Fruit fly (Drosophila melanogaster) whole organism, embryonic: ENCODE data around the gene Eig71Eg.

Experiments used
- Adf1 ChIP-seq: fragments of 200-800 bp; sonication (Bioruptor generic); IDR thresholded peaks from 2 replicates; pipeline ENCODE4 v1.3.6; 2022; ENCODE audit warnings: missing biosample characterization, missing genetic modification characterization
- B-H2 ChIP-seq: fragments of 200-800 bp; sonication (Bioruptor generic); optimal IDR thresholded peaks from 2 replicates; lab custom pipeline; 2018; ENCODE audit warnings: missing biosample characterization, mild to moderate bottlenecking, missing genetic modification characterization
- Bteb2 ChIP-seq: fragments of 200-800 bp; sonication (Bioruptor generic); optimal IDR thresholded peaks from 2 replicates; lab custom pipeline; 2016; ENCODE audit warnings: missing biosample characterization, missing genetic modification characterization
- C15 ChIP-seq: fragments of 200-800 bp; sonication (Bioruptor generic); IDR thresholded peaks from 3 replicates; pipeline ENCODE4 v1.3.6; 2022; ENCODE audit warnings: missing biosample characterization, missing genetic modification characterization
- CG10321 ChIP-seq: fragments of 200-800 bp; sonication (Bioruptor generic); IDR thresholded peaks from 2 replicates; pipeline ENCODE4 v1.3.6; 2022; ENCODE audit warnings: missing biosample characterization, missing genetic modification characterization
- CG11398 ChIP-seq: fragments of 200-800 bp; sonication (Bioruptor generic); optimal IDR thresholded peaks from 2 replicates; lab custom pipeline; 2016; ENCODE audit warnings: missing biosample characterization, missing genetic modification characterization
- CG12942 ChIP-seq: fragments of 200-800 bp; sonication (Bioruptor generic); optimal IDR thresholded peaks from 3 replicates; lab custom pipeline; 2016; ENCODE audit warnings: missing biosample characterization, missing genetic modification characterization
- CG13775 ChIP-seq: fragments of 200-800 bp; sonication (Bioruptor generic); optimal IDR thresholded peaks from 3 replicates; lab custom pipeline; 2017; ENCODE audit warnings: missing biosample characterization, mild to moderate bottlenecking, missing genetic modification characterization
- CG14667 ChIP-seq: fragments of 200-800 bp; sonication (Bioruptor generic); IDR thresholded peaks from 2 replicates; pipeline ENCODE4 v1.3.6; 2022; ENCODE audit warnings: missing biosample characterization, missing genetic modification characterization
- CG16863 ChIP-seq: fragments of 200-800 bp; sonication (Bioruptor generic); optimal IDR thresholded peaks from 3 replicates; lab custom pipeline; 2016; ENCODE audit warnings: missing biosample characterization, missing genetic modification characterization
- CG17385 ChIP-seq: fragments of 200-800 bp; sonication (Bioruptor generic); optimal IDR thresholded peaks from 3 replicates; lab custom pipeline; 2018; ENCODE audit warnings: missing biosample characterization, mild to moderate bottlenecking, missing genetic modification characterization
- CG18262 ChIP-seq: fragments of 200-800 bp; optimal IDR thresholded peaks from 3 replicates; lab custom pipeline; 2019; ENCODE audit warnings: missing biosample characterization, mild to moderate bottlenecking, missing genetic modification characterization, moderate library complexity
- CG2199 ChIP-seq: fragments of 200-800 bp; sonication (Bioruptor generic); IDR thresholded peaks from 3 replicates; pipeline ENCODE4 v1.3.6; 2022; ENCODE audit warnings: missing biosample characterization, missing genetic modification characterization
- CG2889 ChIP-seq: fragments of 200-800 bp; sonication (Bioruptor generic); IDR thresholded peaks from 3 replicates; pipeline ENCODE4 v1.3.6; 2022; ENCODE audit warnings: missing biosample characterization, missing genetic modification characterization
- CG31365 ChIP-seq: fragments of 200-800 bp; sonication (Bioruptor generic); optimal IDR thresholded peaks from 2 replicates; lab custom pipeline; 2018; ENCODE audit warnings: missing biosample characterization, mild to moderate bottlenecking, missing genetic modification characterization
- CG31441 ChIP-seq: fragments of 200-800 bp; sonication (Bioruptor generic); IDR thresholded peaks from 2 replicates; pipeline ENCODE4 v1.3.6; 2022; ENCODE audit warnings: missing biosample characterization, missing genetic modification characterization
- CG32767 ChIP-seq: fragments of 200-800 bp; sonication (Bioruptor generic); IDR thresholded peaks from 2 replicates; pipeline ENCODE4 v1.3.6; 2022; ENCODE audit warnings: missing biosample characterization, missing genetic modification characterization
- CG33557 ChIP-seq: fragments of 200-800 bp; sonication (Bioruptor generic); optimal IDR thresholded peaks from 2 replicates; lab custom pipeline; 2019; ENCODE audit warnings: missing biosample characterization, mild to moderate bottlenecking, missing genetic modification characterization, moderate library complexity
- CG43689 ChIP-seq: fragments of 200-800 bp; sonication (Bioruptor generic); IDR thresholded peaks from 2 replicates; pipeline ENCODE4 v1.3.6; 2022; ENCODE audit warnings: missing biosample characterization, missing genetic modification characterization
- CG6813 ChIP-seq: fragments of 200-800 bp; sonication (Bioruptor generic); optimal IDR thresholded peaks from 2 replicates; lab custom pipeline; 2017; ENCODE audit warnings: missing biosample characterization, missing genetic modification characterization, mild to moderate bottlenecking, moderate library complexity, missing genetic modification reagents
- CG7839 ChIP-seq: fragments of 200-800 bp; sonication (Bioruptor generic); optimal IDR thresholded peaks from 3 replicates; lab custom pipeline; 2018; ENCODE audit warnings: missing biosample characterization, mild to moderate bottlenecking, missing genetic modification characterization, moderate library complexity
- CG9437 ChIP-seq: fragments of 200-800 bp; sonication (Bioruptor generic); optimal IDR thresholded peaks from 2 replicates; lab custom pipeline; 2018; ENCODE audit warnings: missing biosample characterization, mild to moderate bottlenecking, missing genetic modification characterization
- CTCF ChIP-seq: fragments of 200-800 bp; sonication (Bioruptor generic); optimal IDR thresholded peaks from 2 replicates; lab custom pipeline; 2017; ENCODE audit warnings: missing biosample characterization, mild to moderate bottlenecking, missing genetic modification characterization, moderate library complexity
- CoRest ChIP-seq: fragments of 200-800 bp; sonication (Bioruptor generic); optimal IDR thresholded peaks from 3 replicates; lab custom pipeline; 2018; ENCODE audit warnings: missing biosample characterization, mild to moderate bottlenecking, missing genetic modification characterization, moderate library complexity
- CrebB ChIP-seq: fragments of 200-800 bp; sonication (Bioruptor generic); optimal IDR thresholded peaks from 3 replicates; lab custom pipeline; 2018; ENCODE audit warnings: missing biosample characterization, mild to moderate bottlenecking, missing genetic modification characterization
- D19A ChIP-seq: fragments of 200-800 bp; optimal IDR thresholded peaks from 3 replicates; lab custom pipeline; 2019; ENCODE audit warnings: missing biosample characterization, mild to moderate bottlenecking, missing genetic modification characterization, moderate library complexity
- Dip2 ChIP-seq: fragments of 200-800 bp; sonication (Bioruptor generic); IDR thresholded peaks from 2 replicates; pipeline ENCODE4 v1.3.6; 2022; ENCODE audit warnings: missing biosample characterization, missing genetic modification characterization
- E2f1 ChIP-seq: fragments of 200-800 bp; sonication (Bioruptor generic); IDR thresholded peaks from 2 replicates; pipeline ENCODE4 v1.3.6; 2022; ENCODE audit warnings: missing biosample characterization, missing genetic modification characterization
- Fer1 ChIP-seq: fragments of 200-800 bp; sonication (Bioruptor generic); optimal IDR thresholded peaks from 2 replicates; lab custom pipeline; 2017; ENCODE audit warnings: missing biosample characterization, mild to moderate bottlenecking, missing genetic modification characterization
- Hr51 ChIP-seq, 2 experiments: fragments of 200-800 bp; sonication (Bioruptor generic); optimal IDR thresholded peaks; 2 replicates in 1 of 2; 3 replicates in 1 of 2; lab custom pipeline; 2016 to 2018; ENCODE audit warnings: missing biosample characterization in 2 of 2, missing genetic modification characterization in 2 of 2, mild to moderate bottlenecking in 1 of 2, moderate library complexity in 1 of 2
- Lpt ChIP-seq: fragments of >200 bp; optimal IDR thresholded peaks from 2 replicates; lab custom pipeline; 2018; ENCODE audit warnings: missing biosample characterization, missing genetic modification characterization
- MESR4 ChIP-seq: fragments of 200-800 bp; sonication (Bioruptor generic); optimal IDR thresholded peaks from 2 replicates; lab custom pipeline; 2018; ENCODE audit warnings: missing biosample characterization, mild to moderate bottlenecking, missing genetic modification characterization, moderate library complexity
- NC2β ChIP-seq: fragments of 200-800 bp; sonication (Bioruptor generic); optimal IDR thresholded peaks from 2 replicates; lab custom pipeline; 2016; ENCODE audit warnings: missing biosample characterization, missing genetic modification characterization
- Nf-YB ChIP-seq: fragments of 200-800 bp; sonication (Bioruptor generic); optimal IDR thresholded peaks from 3 replicates; lab custom pipeline; 2019; ENCODE audit warnings: missing biosample characterization, mild to moderate bottlenecking, missing genetic modification characterization, moderate library complexity
- Oli ChIP-seq: fragments of 200-800 bp; sonication (Bioruptor generic); optimal IDR thresholded peaks from 2 replicates; lab custom pipeline; 2018; ENCODE audit warnings: missing biosample characterization, mild to moderate bottlenecking, missing genetic modification characterization, moderate library complexity
- Opbp ChIP-seq: fragments of 200-800 bp; sonication (Bioruptor generic); IDR thresholded peaks from 3 replicates; pipeline ENCODE4 v1.3.6; 2022; ENCODE audit warnings: missing biosample characterization, missing genetic modification characterization; ENCODE audit not compliant: partially characterized antibody
- Ssrp ChIP-seq: fragments of 200-800 bp; sonication (Bioruptor generic); optimal IDR thresholded peaks from 2 replicates; lab custom pipeline; 2018; ENCODE audit warnings: missing biosample characterization, mild to moderate bottlenecking, missing genetic modification characterization, moderate library complexity
- abd-A ChIP-seq: fragments of 200-800 bp; sonication (Bioruptor generic); optimal IDR thresholded peaks from 3 replicates; lab custom pipeline; 2019; ENCODE audit warnings: missing biosample characterization, mild to moderate bottlenecking, missing genetic modification characterization, moderate library complexity
- btn ChIP-seq: fragments of 200-800 bp; sonication (Bioruptor generic); optimal IDR thresholded peaks from 2 replicates; lab custom pipeline; 2016; ENCODE audit warnings: missing biosample characterization, missing genetic modification characterization
- cas ChIP-seq: fragments of 200-800 bp; sonication (Bioruptor generic); IDR thresholded peaks from 2 replicates; pipeline ENCODE4 v1.3.6; 2022; ENCODE audit warnings: missing biosample characterization, missing genetic modification characterization
- cwo ChIP-seq: fragments of 200-800 bp; sonication (Bioruptor generic); optimal IDR thresholded peaks from 3 replicates; lab custom pipeline; 2017; ENCODE audit warnings: missing biosample characterization, missing genetic modification characterization, mild to moderate bottlenecking, moderate library complexity, missing genetic modification reagents
- dmrt99B ChIP-seq: fragments of 200-800 bp; sonication (Bioruptor generic); optimal IDR thresholded peaks from 2 replicates; lab custom pipeline; 2018; ENCODE audit warnings: missing biosample characterization, mild to moderate bottlenecking, missing genetic modification characterization, moderate library complexity
- dysf ChIP-seq: fragments of 200-800 bp; sonication (Bioruptor generic); IDR thresholded peaks from 3 replicates; pipeline ENCODE4 v1.3.6; 2022; ENCODE audit warnings: missing biosample characterization, missing genetic modification characterization
- gce ChIP-seq: fragments of 200-800 bp; sonication (Bioruptor generic); IDR thresholded peaks from 3 replicates; pipeline ENCODE4 v1.3.6; 2022; ENCODE audit warnings: missing biosample characterization, missing genetic modification characterization
- gem ChIP-seq: fragments of 200-800 bp; sonication (Bioruptor generic); optimal IDR thresholded peaks from 2 replicates; lab custom pipeline; 2019; ENCODE audit warnings: missing biosample characterization, mild to moderate bottlenecking, missing genetic modification characterization, moderate library complexity
- gsb ChIP-seq: fragments of 200-800 bp; sonication (Bioruptor generic); IDR thresholded peaks from 2 replicates; pipeline ENCODE4 v1.3.6; 2022; ENCODE audit warnings: missing biosample characterization, missing genetic modification characterization
- hkb ChIP-seq, 2 experiments: fragments of 200-800 bp in 1 of 2; fragments of >200 bp in 1 of 2; sonication (Bioruptor generic) in 1 of 2; IDR thresholded peaks in 1 of 2; optimal IDR thresholded peaks in 1 of 2; 2 replicates each; pipeline versions ENCODE4 v1.3.6 to Lab custom; 2017 to 2022; ENCODE audit warnings: missing biosample characterization in 1 of 2, missing genetic modification characterization in 1 of 2
- jigr1 ChIP-seq: fragments of 200-800 bp; sonication (Bioruptor generic); IDR thresholded peaks from 3 replicates; pipeline ENCODE4 v1.3.6; 2022; ENCODE audit warnings: missing biosample characterization, missing genetic modification characterization
- lbe ChIP-seq: fragments of 200-800 bp; sonication (Bioruptor generic); optimal IDR thresholded peaks from 2 replicates; lab custom pipeline; 2016; ENCODE audit warnings: missing biosample characterization, mild to moderate bottlenecking, missing genetic modification characterization
- mld ChIP-seq: fragments of 200-800 bp; sonication (Bioruptor generic); IDR thresholded peaks from 3 replicates; pipeline ENCODE4 v1.3.6; 2022; ENCODE audit warnings: missing biosample characterization, missing genetic modification characterization; ENCODE audit not compliant: partially characterized antibody
- sens-2 ChIP-seq: fragments of 200-800 bp; sonication (Bioruptor generic); IDR thresholded peaks from 2 replicates; pipeline ENCODE4 v1.3.6; 2022; ENCODE audit warnings: missing biosample characterization, missing genetic modification characterization
- ttk ChIP-seq: fragments of 200-800 bp; sonication (Bioruptor generic); IDR thresholded peaks from 2 replicates; pipeline ENCODE4 v2.1.2; 2022; ENCODE audit warnings: missing biosample characterization, missing genetic modification characterization

The Eig71Eg gene

dm6 chr3L:15616490-15616889, 40.9 kb upstream of the Eig71Eg start (continued):
- TF ChIP-seq MESR4 (GFP tag; lab: Kevin White, UChicago) (no peak), CG11398 (GFP tag; lab: Kevin White, UChicago) (no peak), hkb (optimal IDR thresholded peaks at IDR 0.05; lab: Kevin White, UChicago) (no peak), hkb (GFP tag; IDR thresholded peaks at IDR 0.05; lab: Robert Waterston, UW) (no peak), C15 (GFP tag; lab: Robert Waterston, UW) (no peak), dmrt99B (tag; lab: Kevin White, UChicago) (peak; percentile 27), CG10321 (GFP tag; lab: Robert Waterston, UW) (no peak), Ssrp (no peak), Bteb2 (GFP tag; lab: Kevin White, UChicago) (no peak), cwo (GFP tag; lab: Kevin White, UChicago) (peak; percentile 10), dysf (GFP tag; lab: Robert Waterston, UW) (no peak), btn (GFP tag; lab: Kevin White, UChicago) (no peak), cas (no peak), CG7839 (tag; lab: Kevin White, UChicago) (peak; percentile 44), D19A (no peak), mld (GFP tag; lab: Robert Waterston, UW) (no peak), sens-2 (GFP tag; lab: Robert Waterston, UW) (no peak), Opbp (GFP tag; lab: Robert Waterston, UW) (no peak), CG13775 (GFP tag; lab: Kevin White, UChicago) (no peak), Nf-YB (GFP tag; lab: Kevin White, UChicago) (no peak), lbe (GFP tag; lab: Kevin White, UChicago) (no peak), gsb (GFP tag; lab: Robert Waterston, UW) (no peak), CG31365 (tag; lab: Kevin White, UChicago) (no peak), Oli (tag; lab: Kevin White, UChicago) (peak; percentile 6), Hr51 (GFP tag; optimal IDR thresholded peaks at IDR 0.05; lab: Kevin White, UChicago) (peak in 1 of 2 experiments; percentile 44), Adf1 (GFP tag; lab: Robert Waterston, UW) (no peak), CG16863 (GFP tag; lab: Kevin White, UChicago) (no peak), jigr1 (GFP tag; lab: Robert Waterston, UW) (no peak), gce (GFP tag; lab: Robert Waterston, UW) (no peak), CG33557 (GFP tag; lab: Kevin White, UChicago) (no peak), CG31441 (GFP tag; lab: Robert Waterston, UW) (peak; percentile 55; the same call in 1 of the 2 replicates), Fer1 (GFP tag; lab: Kevin White, UChicago) (no peak), Dip2 (GFP tag; lab: Robert Waterston, UW) (no peak), CG32767 (GFP tag; lab: Robert Waterston, UW) (no peak), CG18262 (tag; lab: Kevin White, UChicago) (peak; percentile 40), CG14667 (GFP tag; lab: Robert Waterston, UW) (no peak), CG6813 (GFP tag; lab: Kevin White, UChicago) (no peak), CrebB (tag; lab: Kevin White, UChicago) (no peak), CoRest (tag; lab: Kevin White, UChicago) (peak; percentile 46), Lpt (GFP tag; lab: Kevin White, UChicago) (no peak), CG43689 (no peak), NC2β (GFP tag; lab: Kevin White, UChicago) (no peak), CG17385 (GFP tag; lab: Kevin White, UChicago) (peak; percentile 1), E2f1 (GFP tag; lab: Robert Waterston, UW) (no peak), CG2199 (GFP tag; lab: Robert Waterston, UW) (no peak), CG12942 (no peak), CTCF (no peak), ttk (GFP tag; lab: Robert Waterston, UW) (no peak), gem (tag; lab: Kevin White, UChicago) (peak; percentile 48), CG9437 (GFP tag; lab: Kevin White, UChicago) (peak; percentile 32), abd-A (tag; lab: Kevin White, UChicago) (no peak), CG2889 (no peak), B-H2 (GFP tag; lab: Kevin White, UChicago) (no peak)
